Worm (Caenorhabditis elegans): ENCODE measurements around the gene T27A1.2.

T27A1.2 gene

DNA sequence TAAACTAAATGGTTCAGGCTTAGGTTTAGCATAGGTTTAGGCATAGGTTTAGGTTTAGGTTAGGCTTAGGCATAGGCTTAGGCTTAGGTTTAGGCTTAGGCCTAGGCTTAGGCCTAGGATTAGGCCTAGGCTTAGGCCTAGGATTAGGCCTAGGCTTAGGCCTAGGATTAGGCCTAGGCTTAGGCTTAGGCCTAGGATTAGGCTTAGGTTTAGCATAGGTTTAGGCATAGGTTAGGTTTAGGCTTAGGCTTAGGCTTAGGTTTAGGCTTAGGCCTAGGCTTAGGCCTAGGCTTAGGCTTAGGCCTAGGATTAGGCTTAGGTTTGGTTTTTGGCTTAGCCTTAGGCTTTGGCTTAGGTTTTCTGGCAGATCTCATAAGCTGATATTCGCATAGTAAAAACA, 36.9 kb upstream of the T27A1.2 start:
- TF ChIP-seq lag-1 (GFP tag; IDR thresholded peaks at IDR 0.05) (0 out of 2 replicates have a peak, but pooled peaks have one; percentile 26), aptf-2 (GFP tag; conservative IDR thresholded peaks at IDR 0.05) (0 out of 2 replicates have a peak, but pooled peaks have one; percentile 16)

DNA sequence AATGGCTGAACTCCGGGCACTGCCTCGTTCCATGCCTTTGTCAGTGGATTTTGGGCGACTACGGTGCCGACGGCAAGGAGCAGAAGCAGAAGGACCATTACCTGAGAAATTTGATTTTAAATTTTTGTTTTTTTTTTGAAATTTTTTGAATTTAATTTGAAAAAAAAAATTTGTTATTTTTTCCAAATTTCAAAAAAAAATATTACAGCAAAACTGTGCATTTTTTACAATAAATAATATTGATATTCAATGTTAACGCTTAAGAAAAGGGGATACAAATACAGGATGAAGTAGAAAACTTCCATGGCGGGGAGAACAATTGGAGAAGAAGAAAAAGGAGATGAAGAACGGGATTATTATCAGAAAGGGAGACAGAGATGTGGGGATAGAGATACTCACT, 35.3 kb upstream of the T27A1.2 start, which contains the start of gene mlt-8:
Gene mlt-8 (minus strand): TSS at position 101 of the 400 bp plus-strand sequence.
- TF ChIP-seq Y56A3A.18 (GFP tag; IDR thresholded peaks at IDR 0.05) (no peak), ccch-3 (GFP tag; optimal IDR thresholded peaks at IDR 0.05) (no peak), attf-6 (GFP tag; IDR thresholded peaks at IDR 0.05) (no peak), nhr-179 (tag; optimal IDR thresholded peaks at IDR 0.05) (no peak), dox-1 (GFP tag; IDR thresholded peaks at IDR 0.05) (no peak), lag-1 (GFP tag; IDR thresholded peaks at IDR 0.05) (no peak), repo-1 (tag; optimal IDR thresholded peaks at IDR 0.05) (no peak), nhr-90 (tag; optimal IDR thresholded peaks at IDR 0.05) (no peak), zim-3 (tag; optimal IDR thresholded peaks at IDR 0.05) (no peak), madf-6 (GFP tag; IDR thresholded peaks at IDR 0.05) (no peak), Y67H2A.10 (GFP tag; conservative IDR thresholded peaks at IDR 0.05) (no peak), him-1 (tag; optimal IDR thresholded peaks at IDR 0.05) (no peak), K12H6.12 (tag; optimal IDR thresholded peaks at IDR 0.05) (no peak)

DNA sequence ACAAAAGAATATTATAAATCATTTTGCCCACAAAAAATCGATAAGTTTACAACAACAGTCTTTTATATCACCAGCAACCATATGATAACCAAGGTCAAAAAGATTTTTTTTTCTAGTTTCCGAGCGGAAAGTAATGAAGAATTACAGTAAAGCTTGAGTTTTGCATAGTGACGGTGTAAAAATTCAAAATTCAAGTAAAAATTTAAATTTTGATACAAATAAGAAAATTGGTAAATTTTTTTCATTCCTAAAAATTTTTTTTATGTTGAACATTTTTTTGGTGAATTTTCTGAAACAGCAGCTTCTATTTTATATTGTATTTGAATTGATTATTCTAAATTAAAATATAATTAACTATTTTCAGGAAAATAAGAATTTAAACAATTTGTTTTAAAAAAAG, 32.1 kb upstream of the T27A1.2 start, which contains the start of gene W08F4.5:
Gene W08F4.5 (minus strand): TSS at position 101 of the 400 bp plus-strand sequence.
- TF ChIP-seq nfyb-1 (GFP tag; IDR thresholded peaks at IDR 0.05) (no peak), egl-44 (GFP tag; IDR thresholded peaks at IDR 0.05) (no peak), Y79H2A.3 (GFP tag; conservative IDR thresholded peaks at IDR 0.05) (no peak), lir-1 (GFP tag; conservative IDR thresholded peaks at IDR 0.05) (no peak), Y56A3A.18 (GFP tag; IDR thresholded peaks at IDR 0.05) (no peak), rec-8 (tag; optimal IDR thresholded peaks at IDR 0.05) (no peak), D2030.7 (GFP tag; IDR thresholded peaks at IDR 0.05) (no peak), efl-1 (GFP tag; optimal IDR thresholded peaks at IDR 0.05) (no peak), ceh-40 (GFP tag; IDR thresholded peaks at IDR 0.05) (no peak), ztf-22 (GFP tag; optimal IDR thresholded peaks at IDR 0.05) (no peak)

DNA sequence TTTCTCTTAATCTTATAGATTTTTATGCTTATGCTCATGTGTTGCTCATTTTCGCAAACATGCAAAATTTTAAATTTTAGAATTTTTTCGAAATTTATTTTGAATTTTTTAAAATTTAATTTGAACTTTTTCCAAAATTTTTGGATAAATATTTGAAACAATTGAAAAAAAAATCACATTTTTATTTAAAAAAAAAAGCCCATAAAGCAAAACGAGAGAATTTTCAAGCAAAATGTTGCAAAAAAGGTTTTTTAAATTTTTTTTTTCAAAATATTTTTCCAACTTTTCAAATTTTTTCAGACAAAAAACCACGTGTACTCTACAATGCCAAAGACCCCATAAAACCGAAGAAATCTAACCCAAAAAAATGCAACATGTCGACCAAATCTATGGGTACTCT, 19.5 kb upstream of the T27A1.2 start, which contains the start of the genes C09E8.1 and C09E8.6:
Gene C09E8.1 (plus strand): TSS at position 301 of the 400 bp plus-strand sequence.
Gene C09E8.6 (plus strand): TSS at position 313 of the 400 bp plus-strand sequence.
- TF ChIP-seq attf-6 (GFP tag; IDR thresholded peaks at IDR 0.05) (no peak), dpl-1 (GFP tag; optimal IDR thresholded peaks at IDR 0.05) (no peak), B0019.2 (GFP tag; conservative IDR thresholded peaks at IDR 0.05) (no peak), D2030.7 (GFP tag; IDR thresholded peaks at IDR 0.05) (no peak), lir-1 (GFP tag; conservative IDR thresholded peaks at IDR 0.05) (no peak), atf-7 (tag; optimal IDR thresholded peaks at IDR 0.05) (no peak), ZK185.1 (tag; optimal IDR thresholded peaks at IDR 0.05; ENCODE audit: poor library complexity, severe bottlenecking) (no peak), F55B11.4 (tag; optimal IDR thresholded peaks at IDR 0.05; ENCODE audit: borderline replicate concordance, insufficient read depth) (no peak), C17E4.6 (GFP tag; IDR thresholded peaks at IDR 0.05) (no peak), nhr-90 (tag; optimal IDR thresholded peaks at IDR 0.05) (no peak), tbp1 (GFP tag; optimal IDR thresholded peaks at IDR 0.05) (no peak), akir-1 (GFP tag; optimal IDR thresholded peaks at IDR 0.05) (no peak), F39B2.1 (GFP tag; IDR thresholded peaks at IDR 0.05) (no peak)

DNA sequence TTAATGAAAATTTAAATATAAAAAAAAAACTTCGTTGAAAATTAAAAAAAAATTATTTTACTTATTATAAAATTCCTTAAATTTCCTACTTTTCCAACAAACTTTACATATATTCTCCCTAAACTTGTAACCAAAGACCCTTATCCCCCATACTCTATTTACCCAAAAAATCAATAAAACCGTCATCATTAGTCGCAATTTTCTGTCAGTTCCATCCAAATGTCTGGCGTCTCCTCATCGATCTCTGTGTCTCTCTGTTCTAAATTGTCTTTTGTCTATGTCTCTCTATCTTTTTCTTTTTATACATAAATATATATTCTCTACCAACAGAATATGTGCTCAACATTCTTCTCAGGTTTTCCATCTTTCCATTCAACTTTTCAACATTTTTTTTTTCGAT, 18.7 kb upstream of the T27A1.2 start:
- TF ChIP-seq rcor-1 (GFP tag; IDR thresholded peaks at IDR 0.05) (no peak), hmg-1.2 (GFP tag; IDR thresholded peaks at IDR 0.05) (peak; percentile 43; the same call in 1 of the 2 replicates)

Data from whole organism, young adult.